Fruit fly (Drosophila melanogaster) whole organism, embryonic: ENCODE measurements around the gene CG13117.
A peak's percentile ranks its signal among the peaks of the same experiment; 100 is the strongest.

Experiments
- Atf3 ChIP-seq: fragments of 200-800 bp; sonication (Bioruptor generic); optimal IDR thresholded peaks from 3 replicates; lab custom pipeline; 2016; ENCODE audit warnings: missing biosample characterization, missing genetic modification characterization
- CG10959 ChIP-seq: fragments of 200-800 bp; sonication (Bioruptor generic); IDR thresholded peaks from 2 replicates; pipeline ENCODE4 v1.3.6; 2022; ENCODE audit warnings: missing biosample characterization, missing genetic modification characterization
- CG10979 ChIP-seq: fragments of 200-800 bp; sonication (Bioruptor generic); optimal IDR thresholded peaks from 2 replicates; lab custom pipeline; 2018; ENCODE audit warnings: missing biosample characterization, mild to moderate bottlenecking, missing genetic modification characterization, moderate library complexity
- CG11696 ChIP-seq: fragments of 200-800 bp; sonication (Bioruptor generic); IDR thresholded peaks from 2 replicates; pipeline ENCODE4 v1.3.6; 2022; ENCODE audit warnings: missing biosample characterization, missing genetic modification characterization
- CG13424 ChIP-seq: fragments of 200-800 bp; sonication (Bioruptor generic); optimal IDR thresholded peaks from 2 replicates; lab custom pipeline; 2019; ENCODE audit warnings: missing biosample characterization, mild to moderate bottlenecking, missing genetic modification characterization, moderate library complexity
- CG15011 ChIP-seq: fragments of 200-800 bp; sonication (Bioruptor generic); optimal IDR thresholded peaks from 3 replicates; lab custom pipeline; 2018; ENCODE audit warnings: missing biosample characterization, mild to moderate bottlenecking, missing genetic modification characterization
- CG1529 ChIP-seq: fragments of 200-800 bp; sonication (Bioruptor generic); optimal IDR thresholded peaks from 3 replicates; lab custom pipeline; 2018; ENCODE audit warnings: missing biosample characterization, missing genetic modification characterization
- CG16813 ChIP-seq: fragments of 200-800 bp; sonication (Bioruptor generic); IDR thresholded peaks from 3 replicates; pipeline ENCODE4 v1.3.6; 2022; ENCODE audit warnings: missing biosample characterization, missing genetic modification characterization; ENCODE audit not compliant: partially characterized antibody
- CG17328 ChIP-seq: fragments of 200-800 bp; sonication (Bioruptor generic); IDR thresholded peaks from 2 replicates; pipeline ENCODE4 v1.3.6; 2022; ENCODE audit warnings: missing biosample characterization, missing genetic modification characterization
- CG2129 ChIP-seq: fragments of 200-800 bp; sonication (Bioruptor generic); IDR thresholded peaks from 2 replicates; pipeline ENCODE4 v1.3.6; 2022; ENCODE audit warnings: missing biosample characterization, missing genetic modification characterization; ENCODE audit not compliant: partially characterized antibody
- CG32767 ChIP-seq: fragments of 200-800 bp; sonication (Bioruptor generic); IDR thresholded peaks from 2 replicates; pipeline ENCODE4 v1.3.6; 2022; ENCODE audit warnings: missing biosample characterization, missing genetic modification characterization
- CG33213 ChIP-seq: fragments of 200-800 bp; sonication (Bioruptor generic); optimal IDR thresholded peaks from 3 replicates; lab custom pipeline; 2016; ENCODE audit warnings: missing biosample characterization, missing genetic modification characterization
- CG6654 ChIP-seq: fragments of 200-800 bp; sonication (Bioruptor generic); optimal IDR thresholded peaks from 2 replicates; lab custom pipeline; 2017; ENCODE audit warnings: missing biosample characterization, mild to moderate bottlenecking, missing genetic modification characterization
- CG6683 ChIP-seq: fragments of 200-800 bp; sonication (Bioruptor generic); optimal IDR thresholded peaks from 2 replicates; lab custom pipeline; 2017; ENCODE audit warnings: missing biosample characterization, mild to moderate bottlenecking, missing genetic modification characterization, missing genetic modification reagents
- CG7372 ChIP-seq: fragments of 200-800 bp; sonication (Bioruptor generic); IDR thresholded peaks from 2 replicates; pipeline ENCODE4 v1.3.6; 2022; ENCODE audit warnings: missing biosample characterization, missing genetic modification characterization
- CG8281 ChIP-seq: fragments of 200-800 bp; sonication (Bioruptor generic); optimal IDR thresholded peaks from 2 replicates; lab custom pipeline; 2018; ENCODE audit warnings: missing biosample characterization, mild to moderate bottlenecking, missing genetic modification characterization, moderate library complexity
- Dbx ChIP-seq: fragments of 200-800 bp; sonication (Bioruptor generic); IDR thresholded peaks from 3 replicates; pipeline ENCODE4 v1.3.6; 2022; ENCODE audit warnings: missing biosample characterization, missing genetic modification characterization
- Ets97D ChIP-seq: fragments of 200-800 bp; sonication (Bioruptor generic); optimal IDR thresholded peaks from 3 replicates; lab custom pipeline; 2016; ENCODE audit warnings: missing biosample characterization, missing genetic modification characterization
- H15 ChIP-seq: fragments of 200-800 bp; sonication (Bioruptor generic); IDR thresholded peaks from 3 replicates; pipeline ENCODE4 v1.3.6; 2022; ENCODE audit warnings: missing biosample characterization, missing genetic modification characterization
- HLHmδ ChIP-seq: fragments of 200-800 bp; sonication (Bioruptor generic); optimal IDR thresholded peaks from 2 replicates; lab custom pipeline; 2018; ENCODE audit warnings: missing biosample characterization, mild to moderate bottlenecking, missing genetic modification characterization, moderate library complexity
- Lpt ChIP-seq: fragments of >200 bp; optimal IDR thresholded peaks from 2 replicates; lab custom pipeline; 2018; ENCODE audit warnings: missing biosample characterization, missing genetic modification characterization
- Med ChIP-seq: fragments of 200-800 bp; sonication (Bioruptor generic); peaks from one replicate; lab custom pipeline; 2016; ENCODE audit warnings: missing biosample characterization, missing genetic modification characterization, mild to moderate bottlenecking, inconsistent platforms, moderate library complexity
- Myb ChIP-seq: fragments of 200-800 bp; sonication (Bioruptor generic); optimal IDR thresholded peaks from 2 replicates; lab custom pipeline; 2016; ENCODE audit warnings: missing biosample characterization, missing genetic modification characterization
- Nf-YA ChIP-seq: fragments of 200-800 bp; sonication (Bioruptor generic); IDR thresholded peaks from 2 replicates; pipeline ENCODE4 v1.3.6; 2022; ENCODE audit warnings: missing biosample characterization, missing genetic modification characterization
- Usf ChIP-seq: fragments of 200-800 bp; sonication (Bioruptor generic); optimal IDR thresholded peaks from 2 replicates; lab custom pipeline; 2017; ENCODE audit warnings: missing genotype, missing biosample characterization, missing genetic modification characterization
- Xbp1 ChIP-seq: fragments of 200-800 bp; sonication (Bioruptor generic); optimal IDR thresholded peaks from 3 replicates; lab custom pipeline; 2016; ENCODE audit warnings: missing biosample characterization, mild to moderate bottlenecking, missing genetic modification characterization
- YL-1 ChIP-seq: fragments of 200-800 bp; sonication (Bioruptor generic); optimal IDR thresholded peaks from 3 replicates; lab custom pipeline; 2017; ENCODE audit warnings: missing biosample characterization, mild to moderate bottlenecking, missing genetic modification characterization
- az2 ChIP-seq: fragments of 200-800 bp; sonication (Bioruptor generic); optimal IDR thresholded peaks from 3 replicates; lab custom pipeline; 2016; ENCODE audit warnings: missing biosample characterization, missing genetic modification characterization
- bbx ChIP-seq: fragments of 200-800 bp; sonication (Bioruptor generic); IDR thresholded peaks from 2 replicates; pipeline ENCODE4 v1.3.6; 2022; ENCODE audit warnings: missing biosample characterization, missing genetic modification characterization; ENCODE audit not compliant: partially characterized antibody
- bigmax ChIP-seq: fragments of 200-800 bp; sonication (Bioruptor generic); optimal IDR thresholded peaks from 2 replicates; lab custom pipeline; 2018; ENCODE audit warnings: missing biosample characterization, mild to moderate bottlenecking, missing genetic modification characterization
- bowl ChIP-seq: fragments of 200-800 bp; sonication (Bioruptor generic); IDR thresholded peaks from 2 replicates; pipeline ENCODE4 v1.3.6; 2022; ENCODE audit warnings: missing biosample characterization, missing genetic modification characterization
- cad ChIP-seq: fragments of >200 bp; optimal IDR thresholded peaks from 2 replicates; lab custom pipeline; 2017; ENCODE audit warnings: missing biosample characterization, missing genetic modification characterization
- caup ChIP-seq: fragments of 200-800 bp; sonication (Bioruptor generic); optimal IDR thresholded peaks from 3 replicates; lab custom pipeline; 2017; ENCODE audit warnings: missing biosample characterization, mild to moderate bottlenecking, missing genetic modification characterization, moderate library complexity; ENCODE audit not compliant: severe bottlenecking
- corto ChIP-seq: fragments of 200-800 bp; sonication (Bioruptor generic); optimal IDR thresholded peaks from 2 replicates; lab custom pipeline; 2016; ENCODE audit warnings: missing biosample characterization, mild to moderate bottlenecking, missing genetic modification characterization, moderate library complexity
- exex ChIP-seq: fragments of 200-800 bp; sonication (Bioruptor generic); optimal IDR thresholded peaks from 4 replicates; lab custom pipeline; 2018; ENCODE audit warnings: missing biosample characterization, mild to moderate bottlenecking, missing genetic modification characterization, moderate library complexity
- fd64A ChIP-seq: fragments of 200-800 bp; sonication (Bioruptor generic); optimal IDR thresholded peaks from 3 replicates; lab custom pipeline; 2018; ENCODE audit warnings: missing biosample characterization, mild to moderate bottlenecking, missing genetic modification characterization
- fd96Cb ChIP-seq: fragments of 200-800 bp; sonication (Bioruptor generic); optimal IDR thresholded peaks from 2 replicates; lab custom pipeline; 2018; ENCODE audit warnings: missing biosample characterization, mild to moderate bottlenecking, missing genetic modification characterization, moderate library complexity
- h ChIP-seq: fragments of >200 bp; optimal IDR thresholded peaks from 2 replicates; lab custom pipeline; 2017
- maf-S ChIP-seq: fragments of 200-800 bp; sonication (Bioruptor generic); optimal IDR thresholded peaks from 2 replicates; lab custom pipeline; 2016; ENCODE audit warnings: missing biosample characterization, missing genetic modification characterization
- phol ChIP-seq: fragments of 200-800 bp; sonication (Bioruptor generic); optimal IDR thresholded peaks from 3 replicates; lab custom pipeline; 2018; ENCODE audit warnings: missing biosample characterization, mild to moderate bottlenecking, missing genetic modification characterization, moderate library complexity
- pum ChIP-seq: fragments of 200-800 bp; sonication (Bioruptor generic); optimal IDR thresholded peaks from 2 replicates; lab custom pipeline; 2016; ENCODE audit warnings: missing biosample characterization, missing genetic modification characterization
- pzg ChIP-seq: fragments of 200-800 bp; sonication (Bioruptor generic); optimal IDR thresholded peaks from 3 replicates; lab custom pipeline; 2018; ENCODE audit warnings: missing biosample characterization, mild to moderate bottlenecking, missing genetic modification characterization, moderate library complexity
- ro ChIP-seq: fragments of 200-800 bp; sonication (Bioruptor generic); IDR thresholded peaks from 2 replicates; pipeline ENCODE4 v1.3.6; 2022; ENCODE audit warnings: missing biosample characterization, missing genetic modification characterization
- sd ChIP-seq: fragments of 200-800 bp; sonication (Bioruptor generic); optimal IDR thresholded peaks from 3 replicates; lab custom pipeline; 2018; ENCODE audit warnings: missing biosample characterization, mild to moderate bottlenecking, missing genetic modification characterization, moderate library complexity
- sens ChIP-seq: fragments of 200-800 bp; sonication (Bioruptor generic); peaks from one replicate; lab custom pipeline; 2016; ENCODE audit warnings: missing biosample characterization, missing genetic modification characterization
- stc ChIP-seq: fragments of 200-800 bp; sonication (Bioruptor generic); IDR thresholded peaks from 2 replicates; pipeline ENCODE4 v1.3.6; 2022; ENCODE audit warnings: missing biosample characterization, missing genetic modification characterization
- tin ChIP-seq: fragments of 200-800 bp; sonication (Bioruptor generic); optimal IDR thresholded peaks from 3 replicates; lab custom pipeline; 2016; ENCODE audit warnings: missing biosample characterization, missing genetic modification characterization
- tio ChIP-seq: fragments of 200-800 bp; sonication (Bioruptor generic); optimal IDR thresholded peaks from 2 replicates; lab custom pipeline; 2017; ENCODE audit warnings: missing biosample characterization, missing genetic modification characterization, inconsistent platforms
- tna ChIP-seq: fragments of 200-800 bp; sonication (Bioruptor generic); IDR thresholded peaks from 2 replicates; pipeline ENCODE4 v1.3.6; 2022; ENCODE audit warnings: missing biosample characterization, missing genetic modification characterization; ENCODE audit not compliant: partially characterized antibody
- trem ChIP-seq: fragments of 200-800 bp; optimal IDR thresholded peaks from 3 replicates; lab custom pipeline; 2019; ENCODE audit warnings: missing biosample characterization, mild to moderate bottlenecking, missing genetic modification characterization, moderate library complexity
- yki ChIP-seq: fragments of >200 bp; optimal IDR thresholded peaks from 3 replicates; lab custom pipeline; 2018

Gene CG13117

dm6 chr2L:9778416-9778815 is 42.0 kb downstream of the CG13117 start:
- no peak for TF ChIP-seq HLHmδ (GFP tag; lab: Kevin White, UChicago)
- TF ChIP-seq Myb (GFP tag; lab: Kevin White, UChicago): no peak
- no peak for TF ChIP-seq pzg (GFP tag; lab: Kevin White, UChicago)
- TF ChIP-seq fd96Cb (tag; lab: Kevin White, UChicago): no peak
- no peak for TF ChIP-seq CG10959 (GFP tag; lab: Robert Waterston, UW)
- TF ChIP-seq ro: no peak
- TF ChIP-seq Med: peak; percentile 60
- no peak for TF ChIP-seq tin (GFP tag; lab: Kevin White, UChicago)
- TF ChIP-seq sens (GFP tag; lab: Kevin White, UChicago): peak; percentile 62
- TF ChIP-seq Dbx (GFP tag; lab: Robert Waterston, UW): no peak
- no peak for TF ChIP-seq CG10979
- TF ChIP-seq, all 482 proteins: peak for 2

dm6 chr2L:9779147-9779546 is 42.7 kb downstream of the CG13117 start:
- TF ChIP-seq exex (no peak), Usf (GFP tag; lab: Kevin White, UChicago) (no peak), az2 (GFP tag; lab: Kevin White, UChicago) (peak; percentile 5), sd (peak; percentile 44), CG17328 (GFP tag; lab: Robert Waterston, UW) (no peak), Lpt (GFP tag; lab: Kevin White, UChicago) (no peak), maf-S (GFP tag; lab: Kevin White, UChicago) (no peak), Med (peak; percentile 87), h (no peak), Nf-YA (GFP tag; lab: Robert Waterston, UW) (no peak), caup (no peak), CG6654 (GFP tag; lab: Kevin White, UChicago) (no peak), CG33213 (GFP tag; lab: Kevin White, UChicago) (no peak), Ets97D (GFP tag; lab: Kevin White, UChicago) (no peak), CG8281 (tag; lab: Kevin White, UChicago) (no peak), CG1529 (GFP tag; lab: Kevin White, UChicago) (no peak), stc (GFP tag; lab: Robert Waterston, UW) (no peak), yki (lab: Kevin White, UChicago) (no peak), tna (GFP tag; lab: Robert Waterston, UW) (no peak), Atf3 (GFP tag; lab: Kevin White, UChicago) (no peak), CG2129 (GFP tag; lab: Robert Waterston, UW) (no peak), bowl (GFP tag; lab: Robert Waterston, UW) (no peak), CG16813 (GFP tag; lab: Robert Waterston, UW) (no peak), CG32767 (0 out of 2 replicates have a peak, but pooled peaks have one; percentile 16), pum (GFP tag; lab: Kevin White, UChicago) (peak; percentile 6), CG11696 (GFP tag; lab: Robert Waterston, UW) (no peak), H15 (GFP tag; lab: Robert Waterston, UW) (no peak), phol (tag; lab: Kevin White, UChicago) (no peak), CG7372 (no peak), YL-1 (GFP tag; lab: Kevin White, UChicago) (no peak), CG6683 (GFP tag; lab: Kevin White, UChicago) (no peak), CG15011 (GFP tag; lab: Kevin White, UChicago) (no peak), CG13424 (tag; lab: Kevin White, UChicago) (peak; percentile 35), fd64A (GFP tag; lab: Kevin White, UChicago) (no peak), tio (GFP tag; lab: Kevin White, UChicago) (peak; percentile 8), bigmax (GFP tag; lab: Kevin White, UChicago) (no peak), Xbp1 (GFP tag; lab: Kevin White, UChicago) (peak; percentile 29), cad (GFP tag; lab: Kevin White, UChicago) (no peak), corto (GFP tag; lab: Kevin White, UChicago) (no peak), trem (no peak), bbx (GFP tag; lab: Robert Waterston, UW) (no peak)
